Worm (Caenorhabditis elegans) whole organism, L1 larva: ENCODE results near the gene T12D8.5.
A peak's percentile ranks its signal among the peaks of the same experiment; 100 is the strongest.

Experiments used
- C16A3.4 ChIP-seq: fragments of 150-350 bp; optimal IDR thresholded peaks from 2 replicates; lab custom pipeline; 2014; ENCODE audit warnings: missing biosample characterization, missing genetic modification characterization
- Y116A8C.19 ChIP-seq: sonication (generic microtip); optimal IDR thresholded peaks from 2 replicates; lab custom pipeline; 2016; ENCODE audit warnings: missing compliant biosample characterization, missing genetic modification characterization, borderline replicate concordance
- alr-1 ChIP-seq: fragments of 200-800 bp; sonication (Bioruptor generic); optimal IDR thresholded peaks from 2 replicates; lab custom pipeline; 2018; ENCODE audit warnings: borderline replicate concordance, mild to moderate bottlenecking, missing genetic modification characterization, missing compliant biosample characterization
- aly-2 ChIP-seq: fragments of 150-350 bp; optimal IDR thresholded peaks from 2 replicates; lab custom pipeline; 2014; ENCODE audit warnings: missing biosample characterization, missing genetic modification characterization
- blmp-1 ChIP-seq: fragments of 150-350 bp; optimal IDR thresholded peaks from 2 replicates; lab custom pipeline; 2014; ENCODE audit warnings: missing biosample characterization, missing genetic modification characterization
- ceh-63 ChIP-seq: fragments of 200-800 bp; sonication (Bioruptor generic); optimal IDR thresholded peaks from 2 replicates; lab custom pipeline; 2018; ENCODE audit warnings: mild to moderate bottlenecking, missing genetic modification characterization, missing compliant biosample characterization
- ceh-8 ChIP-seq: fragments of 200-800 bp; sonication (Bioruptor generic); optimal IDR thresholded peaks from 2 replicates; lab custom pipeline; 2018; ENCODE audit warnings: mild to moderate bottlenecking, missing genetic modification characterization, moderate library complexity, missing compliant biosample characterization
- ceh-88 ChIP-seq: fragments of 200-800 bp; sonication (Bioruptor generic); IDR thresholded peaks from 2 replicates; pipeline ENCODE4 v1.3.6; 2022; ENCODE audit warnings: missing genetic modification characterization, missing compliant biosample characterization
- ceh-90 ChIP-seq: sonication (generic microtip); optimal IDR thresholded peaks from 2 replicates; lab custom pipeline; 2016; ENCODE audit warnings: missing genetic modification characterization, missing compliant biosample characterization
- efl-1 ChIP-seq, 4 experiments: fragments of 150-350 bp; optimal IDR thresholded peaks in 3 of 4; peaks in 1 of 4; 1 replicate in 1 of 4; 2 replicates in 3 of 4; lab custom pipeline; 2014; ENCODE audit warnings: missing biosample characterization in 2 of 4, missing genetic modification characterization in 2 of 4, missing genetic modification reagents in 2 of 4
- egl-13 ChIP-seq: sonication (generic microtip); optimal IDR thresholded peaks from 2 replicates; lab custom pipeline; 2016; ENCODE audit warnings: missing genotype, missing genetic modification reagents, missing genetic modification characterization, missing compliant biosample characterization
- egl-27 ChIP-seq, 2 experiments: fragments of 150-350 bp in 1 of 2; sonication (generic microtip); optimal IDR thresholded peaks; 3 replicates each; lab custom pipeline; 2017 to 2018; ENCODE audit warnings: missing biosample characterization in 2 of 2, missing genetic modification characterization in 2 of 2, missing genetic modification reagents in 2 of 2
- elt-2 ChIP-seq: sonication (generic microtip); optimal IDR thresholded peaks from 2 replicates; lab custom pipeline; 2016; ENCODE audit warnings: missing genetic modification characterization, mild to moderate bottlenecking, inconsistent platforms, missing compliant biosample characterization, missing genetic modification reagents
- elt-3 ChIP-seq, 6 experiments: fragments of 150-350 bp in 1 of 6; sonication (generic microtip); optimal IDR thresholded peaks; 2 replicates each; lab custom pipeline; 2017 to 2018; ENCODE audit warnings: missing biosample characterization in 6 of 6, missing genetic modification characterization in 6 of 6, inconsistent platforms in 1 of 6
- grh-1 ChIP-seq: fragments of 200-800 bp; sonication (Bioruptor generic); IDR thresholded peaks from 2 replicates; pipeline ENCODE4 v1.3.6; 2022; ENCODE audit warnings: missing genetic modification reagents, missing genetic modification characterization, missing compliant biosample characterization
- hpl-2 ChIP-seq: fragments of 150-350 bp; optimal IDR thresholded peaks from 2 replicates; lab custom pipeline; 2014; ENCODE audit warnings: missing biosample characterization, missing genetic modification reagents, missing genetic modification characterization
- jun-1 ChIP-seq: fragments of 150-350 bp; optimal IDR thresholded peaks from 2 replicates; lab custom pipeline; 2014; ENCODE audit warnings: missing biosample characterization, missing genetic modification reagents, missing genetic modification characterization
- lin-14 ChIP-seq: fragments of 200-800 bp; sonication (Bioruptor generic); optimal IDR thresholded peaks from 2 replicates; lab custom pipeline; 2018; ENCODE audit warnings: mild to moderate bottlenecking, missing genetic modification characterization, moderate library complexity, missing compliant biosample characterization
- lin-35 ChIP-seq, 2 experiments: fragments of 150-350 bp; optimal IDR thresholded peaks; 2 replicates each; lab custom pipeline; 2014; ENCODE audit warnings: missing biosample characterization in 2 of 2, missing genetic modification characterization in 2 of 2, missing genetic modification reagents in 2 of 2
- mdl-1 ChIP-seq, 2 experiments: fragments of 150-350 bp; optimal IDR thresholded peaks; 2 replicates each; lab custom pipeline; 2014 to 2017; ENCODE audit warnings: missing biosample characterization in 2 of 2, missing genetic modification characterization in 2 of 2, inconsistent platforms in 1 of 2
- mep-1 ChIP-seq: fragments of 150-350 bp; optimal IDR thresholded peaks from 2 replicates; lab custom pipeline; 2014; ENCODE audit warnings: missing biosample characterization, missing genetic modification characterization
- nhr-20 ChIP-seq: sonication (generic microtip); optimal IDR thresholded peaks from 2 replicates; lab custom pipeline; 2016; ENCODE audit warnings: mild to moderate bottlenecking, missing genetic modification characterization, missing compliant biosample characterization
- nhr-47 ChIP-seq: sonication (generic microtip); optimal IDR thresholded peaks from 2 replicates; lab custom pipeline; 2016; ENCODE audit warnings: mild to moderate bottlenecking, missing genetic modification characterization, moderate library complexity, missing compliant biosample characterization
- nhr-71 ChIP-seq: sonication (generic microtip); optimal IDR thresholded peaks from 2 replicates; lab custom pipeline; 2016; ENCODE audit warnings: mild to moderate bottlenecking, missing genetic modification characterization, moderate library complexity, missing compliant biosample characterization
- nhr-84 ChIP-seq: sonication (generic microtip); optimal IDR thresholded peaks from 2 replicates; lab custom pipeline; 2017; ENCODE audit warnings: missing biosample characterization, missing genetic modification characterization
- nhr-85 ChIP-seq: sonication (generic microtip); peaks from one replicate; lab custom pipeline; 2016; ENCODE audit warnings: missing genetic modification characterization, inconsistent platforms, missing compliant biosample characterization
- pax-3 ChIP-seq: fragments of 200-800 bp; sonication (Bioruptor generic); optimal IDR thresholded peaks from 2 replicates; lab custom pipeline; 2018; ENCODE audit warnings: mild to moderate bottlenecking, missing genetic modification characterization, moderate library complexity, missing compliant biosample characterization
- skn-1 ChIP-seq: fragments of 150-350 bp; optimal IDR thresholded peaks from 2 replicates; lab custom pipeline; 2014; ENCODE audit warnings: missing biosample characterization, missing genetic modification characterization
- snu-23 ChIP-seq: sonication (generic microtip); optimal IDR thresholded peaks from 2 replicates; lab custom pipeline; 2016; ENCODE audit warnings: missing genetic modification characterization, missing compliant biosample characterization
- tbx-2 ChIP-seq: sonication (generic microtip); optimal IDR thresholded peaks from 2 replicates; lab custom pipeline; 2016; ENCODE audit warnings: missing genetic modification characterization, missing compliant biosample characterization
- unc-62 ChIP-seq: fragments of 150-350 bp; optimal IDR thresholded peaks from 2 replicates; lab custom pipeline; 2014; ENCODE audit warnings: missing biosample characterization, missing genetic modification reagents, missing genetic modification characterization
- unc-86 ChIP-seq: sonication (generic microtip); optimal IDR thresholded peaks from 2 replicates; lab custom pipeline; 2016; ENCODE audit warnings: missing genetic modification characterization, missing compliant biosample characterization
- zag-1 ChIP-seq: fragments of 150-350 bp; optimal IDR thresholded peaks from 2 replicates; lab custom pipeline; 2014; ENCODE audit warnings: missing biosample characterization, missing genetic modification characterization
- zip-4 ChIP-seq: fragments of 200-800 bp; sonication (Bioruptor generic); optimal IDR thresholded peaks from 2 replicates; lab custom pipeline; 2018; ENCODE audit warnings: mild to moderate bottlenecking, missing genetic modification characterization, moderate library complexity, missing compliant biosample characterization
- ztf-11 ChIP-seq, 2 experiments: sonication (generic microtip); optimal IDR thresholded peaks; 2 replicates each; lab custom pipeline; 2016 to 2017; ENCODE audit warnings: missing genetic modification characterization in 2 of 2, missing biosample characterization in 1 of 2, missing compliant biosample characterization in 1 of 2

The T12D8.5 gene

ce11 chrIII:13626692-13627091 lies at the start of gene T12D8.5:
Gene T12D8.5, minus strand, starts transcription at chrIII:13626786.
- TF ChIP-seq snu-23 (GFP tag; lab: Kevin White, UChicago) (no peak), alr-1 (tag; lab: Kevin White, UChicago) (no peak), lin-35 (GFP tag; optimal IDR thresholded peaks at IDR 0.05; lab: Kevin White, UChicago) (peak in 1 of 2 experiments; percentile 27), ceh-88 (GFP tag; lab: Robert Waterston, UW) (no peak), hpl-2 (GFP tag; lab: Kevin White, UChicago) (no peak), Y116A8C.19 (tag; lab: Kevin White, UChicago) (no peak), nhr-20 (tag; lab: Kevin White, UChicago) (no peak), zag-1 (tag; lab: Kevin White, UChicago) (no peak), ceh-90 (tag; lab: Kevin White, UChicago) (no peak), ceh-63 (GFP tag; lab: Kevin White, UChicago) (no peak), jun-1 (tag; lab: Kevin White, UChicago) (no peak), tbx-2 (tag; lab: Kevin White, UChicago) (no peak), nhr-85 (tag; lab: Kevin White, UChicago) (no peak), elt-2 (tag; lab: Kevin White, UChicago) (peak; percentile 85), zip-4 (no peak), nhr-71 (tag; lab: Kevin White, UChicago) (peak; percentile 12), ceh-8 (GFP tag; lab: Kevin White, UChicago) (no peak), C16A3.4 (tag; lab: Kevin White, UChicago) (no peak), egl-13 (tag; lab: Kevin White, UChicago) (no peak), mdl-1 (tag; optimal IDR thresholded peaks at IDR 0.05; lab: Kevin White, UChicago) (peak in 1 of 2 experiments; percentile 31), nhr-47 (no peak), egl-27 (tag; optimal IDR thresholded peaks at IDR 0.05; lab: Kevin White, UChicago) (no peak)

- TF ChIP-seq ceh-63 (GFP tag; lab: Kevin White, UChicago) (no peak), nhr-85 (tag; lab: Kevin White, UChicago) (peak; percentile 29), blmp-1 (tag; lab: Kevin White, UChicago) (no peak), ztf-11 (tag; optimal IDR thresholded peaks at IDR 0.05; lab: Kevin White, UChicago) (no peak), grh-1 (GFP tag; lab: Robert Waterston, UW) (no peak), nhr-20 (tag; lab: Kevin White, UChicago) (no peak), lin-14 (GFP tag; lab: Kevin White, UChicago) (peak; percentile 35), unc-86 (tag; lab: Kevin White, UChicago) (no peak), skn-1 (tag; lab: Kevin White, UChicago) (peak; percentile 96), alr-1 (tag; lab: Kevin White, UChicago) (no peak), pax-3 (tag; lab: Kevin White, UChicago) (no peak), nhr-84 (tag; lab: Kevin White, UChicago) (no peak), aly-2 (no peak), mep-1 (tag; lab: Kevin White, UChicago) (peak; percentile 5), ceh-8 (GFP tag; lab: Kevin White, UChicago) (no peak), elt-2 (tag; lab: Kevin White, UChicago) (peak; percentile 40), lin-35 (GFP tag; optimal IDR thresholded peaks at IDR 0.05; lab: Kevin White, UChicago) (peak in 1 of 2 experiments; percentile 38), snu-23 (GFP tag; lab: Kevin White, UChicago) (peak; percentile 11), unc-62 (GFP tag; lab: Kevin White, UChicago) (no peak), nhr-47 (no peak), elt-3 (tag; optimal IDR thresholded peaks at IDR 0.05; lab: Kevin White, UChicago) (peak in 1 of 6 experiments; percentile 42), efl-1 (optimal IDR thresholded peaks at IDR 0.05; lab: Kevin White, UChicago) (peak in 1 of 2 experiments; percentile 13), efl-1 (GFP tag; optimal IDR thresholded peaks at IDR 0.05 in 1 of 2; lab: Kevin White, UChicago) (no peak), jun-1 (tag; lab: Kevin White, UChicago) (no peak), zag-1 (tag; lab: Kevin White, UChicago) (no peak)
- TF ChIP-seq, all 84 proteins: peak for 9
Observed at ce11 chrIII:13672654-13673330, 46.2 kb upstream of the T12D8.5 start, which contains the start of gene aqp-11. Gene aqp-11, plus strand, starts transcription at chrIII:13673280.
